Fruit fly (Drosophila melanogaster) whole organism, wandering third instar larva: ENCODE data around the gene klar.

Experiments
- CG32264 ChIP-seq: fragments of 200-800 bp; sonication (Bioruptor generic); optimal IDR thresholded peaks from 2 replicates; lab custom pipeline; 2016; ENCODE audit warnings: missing biosample characterization, missing genetic modification characterization
- CG9705 ChIP-seq: fragments of 200-800 bp; sonication (Bioruptor generic); optimal IDR thresholded peaks from 2 replicates; lab custom pipeline; 2018; ENCODE audit warnings: missing biosample characterization, mild to moderate bottlenecking, missing genetic modification characterization
- CrebA ChIP-seq: fragments of 200-800 bp; sonication (Bioruptor generic); optimal IDR thresholded peaks from 2 replicates; lab custom pipeline; 2016; ENCODE audit warnings: missing biosample characterization, mild to moderate bottlenecking, missing genetic modification characterization, borderline replicate concordance
- Dfd ChIP-seq: fragments of >200 bp; optimal IDR thresholded peaks from 2 replicates; lab custom pipeline; 2017; ENCODE audit warnings: missing biosample characterization, missing genetic modification characterization
- Dif ChIP-seq: fragments of 200-275, 200-300 bp; sonication (Bioruptor generic); optimal IDR thresholded peaks from 2 replicates; lab custom pipeline; 2018; ENCODE audit warnings: missing biosample characterization, missing genetic modification characterization; ENCODE audit not compliant: partially characterized antibody
- GATAd ChIP-seq: sonication (Bioruptor generic); optimal IDR thresholded peaks from 2 replicates; lab custom pipeline; 2016; ENCODE audit warnings: missing biosample characterization, missing genetic modification characterization
- HLH106 ChIP-seq: fragments of 200-800 bp; optimal IDR thresholded peaks from 3 replicates; lab custom pipeline; 2019; ENCODE audit warnings: missing biosample characterization, mild to moderate bottlenecking, missing genetic modification characterization, moderate library complexity
- Hnf4 ChIP-seq: fragments of 200-800 bp; sonication (Bioruptor generic); optimal IDR thresholded peaks from 2 replicates; lab custom pipeline; 2016; ENCODE audit warnings: missing biosample characterization, mild to moderate bottlenecking, missing genetic modification characterization
- Hr78 ChIP-seq: fragments of >200 bp; optimal IDR thresholded peaks from 2 replicates; lab custom pipeline; 2017; ENCODE audit warnings: missing biosample characterization, missing genetic modification characterization
- Hr83 ChIP-seq: fragments of 200-300 bp; sonication (Bioruptor generic); optimal IDR thresholded peaks from 2 replicates; lab custom pipeline; 2016; ENCODE audit warnings: missing biosample characterization, mild to moderate bottlenecking, missing genetic modification characterization, moderate library complexity; ENCODE audit not compliant: poor library complexity, severe bottlenecking
- Jra ChIP-seq: sonication (Bioruptor generic); optimal IDR thresholded peaks from 2 replicates; lab custom pipeline; 2016; ENCODE audit warnings: missing biosample characterization, missing genetic modification characterization
- Myc ChIP-seq: fragments of >200 bp; optimal IDR thresholded peaks from 2 replicates; lab custom pipeline; 2017
- N ChIP-seq: fragments of >200 bp; optimal IDR thresholded peaks from 2 replicates; lab custom pipeline; 2018; ENCODE audit warnings: missing biosample characterization, missing external identifiers, missing genetic modification characterization
- OdsH ChIP-seq: fragments of 200-800 bp; sonication (Bioruptor generic); optimal IDR thresholded peaks from 2 replicates; lab custom pipeline; 2016; ENCODE audit warnings: missing biosample characterization, mild to moderate bottlenecking, missing genetic modification characterization
- Rel ChIP-seq, 2 experiments: fragments of 200-800 bp; sonication (Bioruptor generic) in 1 of 2; optimal IDR thresholded peaks; 2 replicates in 1 of 2; 3 replicates in 1 of 2; lab custom pipeline; 2016 to 2019; ENCODE audit warnings: mild to moderate bottlenecking in 2 of 2, missing biosample characterization in 2 of 2, missing genetic modification characterization in 2 of 2, moderate library complexity in 1 of 2
- Sp1 ChIP-seq: fragments of 200-800 bp; sonication (Bioruptor generic); optimal IDR thresholded peaks from 3 replicates; lab custom pipeline; 2019; ENCODE audit warnings: missing biosample characterization, mild to moderate bottlenecking, missing genetic modification characterization, moderate library complexity
- Vsx2 ChIP-seq: fragments of 200-300, 225-300 bp; sonication (Bioruptor generic); optimal IDR thresholded peaks from 2 replicates; lab custom pipeline; 2018; ENCODE audit warnings: missing biosample characterization, missing genetic modification characterization; ENCODE audit not compliant: partially characterized antibody
- br ChIP-seq: fragments of 200-800 bp; sonication (Bioruptor generic); optimal IDR thresholded peaks from 2 replicates; lab custom pipeline; 2016; ENCODE audit warnings: missing biosample characterization, missing genetic modification characterization
- dmrt93B ChIP-seq: fragments of 200-800 bp; sonication (Bioruptor generic); optimal IDR thresholded peaks from 2 replicates; lab custom pipeline; 2018; ENCODE audit warnings: missing biosample characterization, mild to moderate bottlenecking, missing genetic modification characterization
- ey ChIP-seq: fragments of 200-800 bp; sonication (Bioruptor generic); optimal IDR thresholded peaks from 2 replicates; lab custom pipeline; 2016; ENCODE audit warnings: missing biosample characterization, missing genetic modification characterization
- foxo ChIP-seq, 2 experiments: fragments of 200-800 bp; sonication (Bioruptor generic); optimal IDR thresholded peaks; 2 replicates in 1 of 2; 3 replicates in 1 of 2; lab custom pipeline; 2016 to 2017; ENCODE audit warnings: missing biosample characterization in 2 of 2, missing genetic modification characterization in 2 of 2
- fru ChIP-seq: fragments of 200-800 bp; sonication (Bioruptor generic); optimal IDR thresholded peaks from 3 replicates; lab custom pipeline; 2016; ENCODE audit warnings: missing biosample characterization, mild to moderate bottlenecking, missing genetic modification characterization
- h ChIP-seq: fragments of 200-800 bp; sonication (Bioruptor generic); optimal IDR thresholded peaks from 3 replicates; lab custom pipeline; 2016; ENCODE audit warnings: missing biosample characterization, mild to moderate bottlenecking, missing genetic modification characterization
- jim ChIP-seq: fragments of 175-275, 200-325 bp; sonication (Bioruptor generic); optimal IDR thresholded peaks from 2 replicates; lab custom pipeline; 2016; ENCODE audit warnings: missing biosample characterization, mild to moderate bottlenecking, missing genetic modification characterization
- lola ChIP-seq: fragments of >200 bp; optimal IDR thresholded peaks from 2 replicates; lab custom pipeline; 2017; ENCODE audit warnings: missing biosample characterization, missing genetic modification characterization
- pan ChIP-seq: fragments of >200 bp; optimal IDR thresholded peaks from 2 replicates; lab custom pipeline; 2017
- psq ChIP-seq: fragments of 200-800 bp; sonication (Bioruptor generic); optimal IDR thresholded peaks from 3 replicates; lab custom pipeline; 2017; ENCODE audit warnings: missing biosample characterization, mild to moderate bottlenecking, missing genetic modification characterization, moderate library complexity
- rgr ChIP-seq: fragments of 200-800 bp; sonication (Bioruptor generic); optimal IDR thresholded peaks from 3 replicates; lab custom pipeline; 2016; ENCODE audit warnings: missing biosample characterization, mild to moderate bottlenecking, missing genetic modification characterization
- sv ChIP-seq: fragments of 200-800 bp; sonication (Bioruptor generic); optimal IDR thresholded peaks from 3 replicates; lab custom pipeline; 2016; ENCODE audit warnings: missing biosample characterization, missing genetic modification characterization
- tai ChIP-seq: sonication (Bioruptor generic); optimal IDR thresholded peaks from 2 replicates; lab custom pipeline; 2016; ENCODE audit warnings: missing biosample characterization, missing genetic modification characterization
- usp ChIP-seq: fragments of >200 bp; optimal IDR thresholded peaks from 2 replicates; lab custom pipeline; 2017; ENCODE audit warnings: missing biosample characterization, missing genetic modification characterization
- woc ChIP-seq: sonication (Bioruptor generic); optimal IDR thresholded peaks from 2 replicates; lab custom pipeline; 2016; ENCODE audit warnings: missing biosample characterization, mild to moderate bottlenecking, missing genetic modification characterization

The klar gene

DNA sequence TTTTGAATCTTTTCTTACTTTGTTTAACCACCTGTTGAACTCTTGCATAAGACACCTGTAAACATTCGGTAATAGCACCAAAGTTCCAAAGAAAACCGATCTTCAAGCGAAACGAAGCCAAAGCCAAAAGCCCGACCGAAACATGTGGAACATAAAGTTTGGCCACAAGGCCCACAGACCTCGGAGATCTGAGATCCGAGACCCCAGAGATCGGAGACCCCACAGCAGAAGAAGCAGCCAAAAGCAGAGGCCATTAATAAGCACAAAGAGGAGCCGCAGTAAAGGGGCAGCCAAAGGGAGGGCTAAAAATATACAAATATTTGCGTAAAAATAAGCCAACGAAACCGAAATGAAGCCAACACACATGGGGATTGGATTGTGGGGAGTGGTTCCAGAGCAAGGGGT lies 29.6 kb downstream of the klar start:
- TF ChIP-seq Vsx2 (GFP tag; lab: Kevin White, UChicago) (peak; percentile 25), psq (GFP tag; lab: Kevin White, UChicago) (peak; percentile 97), Dif (no peak), pan (lab: Kevin White, UChicago) (no peak), br (GFP tag; lab: Kevin White, UChicago) (peak; percentile 22), fru (GFP tag; lab: Kevin White, UChicago) (peak; percentile 29), Hr83 (no peak), Hnf4 (GFP tag; lab: Kevin White, UChicago) (no peak)
- TF ChIP-seq, all 38 proteins: peak for 4

DNA sequence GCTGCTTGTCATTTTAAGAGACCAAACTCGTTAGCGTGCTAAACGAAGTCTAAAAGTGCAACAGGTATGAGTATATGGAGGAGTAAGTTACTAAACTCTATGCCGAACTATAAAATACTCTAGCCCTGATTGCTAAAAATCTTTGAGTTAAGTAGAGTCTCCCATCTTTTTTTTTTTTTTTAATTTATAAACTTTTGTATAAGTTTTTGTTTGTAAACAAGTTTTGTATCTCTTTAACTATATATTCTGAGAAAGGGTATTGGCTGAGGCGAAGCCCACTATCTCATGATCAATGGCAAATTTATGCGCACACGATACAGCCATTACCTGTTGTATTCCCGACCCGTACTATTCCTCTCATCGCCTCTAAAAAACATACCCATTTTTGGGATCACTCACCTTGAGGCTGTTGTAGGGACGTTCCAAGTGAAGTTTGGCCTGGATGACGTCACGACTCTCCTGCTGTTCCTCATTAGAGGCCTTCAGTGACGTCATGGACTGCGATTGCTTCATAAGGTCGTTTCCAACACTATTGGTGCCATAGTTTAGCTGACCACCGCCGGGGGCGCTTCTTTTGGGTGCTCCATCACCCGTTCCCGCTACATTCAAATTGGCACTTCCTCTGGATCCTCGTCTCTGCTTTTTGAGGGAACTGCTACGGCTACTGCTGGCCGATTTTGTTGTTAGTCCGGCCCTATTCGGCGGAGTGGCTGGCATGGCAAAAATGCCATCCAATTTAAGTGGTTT lies 32.7 kb downstream of the klar start:
- no peak for TF ChIP-seq N (GFP tag; lab: Kevin White, UChicago)
- TF ChIP-seq CG32264 = no peak
- TF ChIP-seq dmrt93B = no peak
- no peak for TF ChIP-seq Hnf4 (GFP tag; lab: Kevin White, UChicago)
- TF ChIP-seq pan (lab: Kevin White, UChicago) = no peak
- TF ChIP-seq Hr83 = no peak
- TF ChIP-seq GATAd (GFP tag; lab: Kevin White, UChicago) = no peak
- TF ChIP-seq h (GFP tag; lab: Kevin White, UChicago) = peak; percentile 9

DNA sequence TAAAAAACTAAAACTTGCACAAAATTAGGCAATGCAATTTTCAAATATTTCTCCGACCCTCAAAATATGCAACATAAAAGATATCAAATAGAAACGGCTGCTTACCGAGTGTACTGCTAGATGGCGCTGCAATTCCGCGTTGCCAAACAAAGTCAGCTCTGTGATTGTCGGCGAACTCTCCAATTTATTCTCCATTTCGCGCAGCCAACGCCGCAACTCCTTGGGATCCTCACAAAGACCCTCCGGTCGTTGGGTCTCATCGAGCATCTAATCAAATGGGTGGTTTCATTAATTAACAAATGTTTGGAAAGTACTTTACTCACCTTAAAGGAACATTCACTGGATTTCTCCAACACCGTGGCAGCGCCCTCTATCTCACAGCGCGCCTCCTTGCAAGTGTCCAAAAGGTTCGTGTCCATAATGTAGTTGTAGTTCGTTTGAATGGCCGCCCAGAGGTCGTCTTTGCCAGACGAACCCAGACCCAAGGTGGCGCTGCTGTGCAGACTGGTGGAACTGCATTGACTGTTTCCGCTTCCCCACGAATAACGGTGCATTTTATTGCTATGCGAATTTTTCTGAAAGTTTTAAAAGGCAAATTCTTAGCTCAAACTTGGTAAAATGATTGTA lies 34.5 kb downstream of the klar start:
- TF ChIP-seq fru (GFP tag; lab: Kevin White, UChicago) (no peak), CG32264 (no peak), OdsH (GFP tag; lab: Kevin White, UChicago) (peak; percentile 70), ey (GFP tag; lab: Kevin White, UChicago) (peak; percentile 64), CG9705 (GFP tag; lab: Kevin White, UChicago) (peak; percentile 69), dmrt93B (peak; percentile 67), N (GFP tag; lab: Kevin White, UChicago) (peak; percentile 51), Myc (lab: Kevin White, UChicago) (peak; percentile 97), CrebA (no peak), woc (no peak), tai (GFP tag; lab: Kevin White, UChicago) (peak; percentile 39), Vsx2 (GFP tag; lab: Kevin White, UChicago) (no peak), usp (no peak), jim (GFP tag; lab: Kevin White, UChicago) (peak; percentile 31), Dif (no peak), Hr78 (GFP tag; lab: Kevin White, UChicago) (no peak), Hr83 (peak; percentile 92), lola (GFP tag; lab: Kevin White, UChicago) (no peak), Jra (GFP tag; lab: Kevin White, UChicago) (peak; percentile 22), GATAd (GFP tag; lab: Kevin White, UChicago) (no peak), br (GFP tag; lab: Kevin White, UChicago) (peak; percentile 78), Dfd (no peak), Sp1 (GFP tag; lab: Kevin White, UChicago) (peak; percentile 24), HLH106 (tag; lab: Kevin White, UChicago) (peak; percentile 71), psq (GFP tag; lab: Kevin White, UChicago) (peak; percentile 64), rgr (GFP tag; lab: Kevin White, UChicago) (peak; percentile 71), Rel (GFP tag; optimal IDR thresholded peaks at IDR 0.05; lab: Kevin White, UChicago) (no peak), Rel (tag; optimal IDR thresholded peaks at IDR 0.05; lab: Kevin White, UChicago) (no peak), foxo (GFP tag; optimal IDR thresholded peaks at IDR 0.05; lab: Kevin White, UChicago) (peak in 1 of 2 experiments; percentile 85), sv (GFP tag; lab: Kevin White, UChicago) (peak; percentile 1), h (GFP tag; lab: Kevin White, UChicago) (peak; percentile 65), Hnf4 (GFP tag; lab: Kevin White, UChicago) (peak; percentile 59)
